Fruit fly (Drosophila melanogaster) whole organism, embryonic: Measurements from ENCODE around the gene Ac76E.

Source experiments
- Ada2b ChIP-seq: fragments of 200-800 bp; sonication (Bioruptor generic); IDR thresholded peaks from 2 replicates; pipeline ENCODE4 v1.3.6; 2022; ENCODE audit warnings: missing biosample characterization, missing genetic modification characterization
- Bgb ChIP-seq: fragments of 200-800 bp; sonication (Bioruptor generic); IDR thresholded peaks from 2 replicates; pipeline ENCODE4 v1.3.6; 2022; ENCODE audit warnings: missing biosample characterization, missing genetic modification characterization; ENCODE audit not compliant: partially characterized antibody
- CG11085 ChIP-seq: fragments of 200-800 bp; sonication (Bioruptor generic); IDR thresholded peaks from 2 replicates; pipeline ENCODE4 v1.3.6; 2022; ENCODE audit warnings: missing biosample characterization, missing genetic modification characterization
- CG14014 ChIP-seq: fragments of 200-800 bp; sonication (Bioruptor generic); IDR thresholded peaks from 2 replicates; pipeline ENCODE4 v1.3.6; 2022; ENCODE audit warnings: missing biosample characterization, missing genetic modification characterization
- CG15601 ChIP-seq: fragments of 200-800 bp; sonication (Bioruptor generic); optimal IDR thresholded peaks from 3 replicates; lab custom pipeline; 2019; ENCODE audit warnings: missing biosample characterization, mild to moderate bottlenecking, missing genetic modification characterization, moderate library complexity
- CG17359 ChIP-seq: fragments of 200-800 bp; sonication (Bioruptor generic); optimal IDR thresholded peaks from 3 replicates; lab custom pipeline; 2018; ENCODE audit warnings: missing biosample characterization, mild to moderate bottlenecking, missing genetic modification characterization, moderate library complexity
- CG1792 ChIP-seq: fragments of 200-800 bp; sonication (Bioruptor generic); optimal IDR thresholded peaks from 2 replicates; lab custom pipeline; 2016; ENCODE audit warnings: missing biosample characterization, missing genetic modification characterization
- CG4424 ChIP-seq: fragments of 200-800 bp; sonication (Bioruptor generic); optimal IDR thresholded peaks from 3 replicates; lab custom pipeline; 2016; ENCODE audit warnings: missing biosample characterization, missing genetic modification characterization
- CG4617 ChIP-seq: fragments of 200-800 bp; sonication (Bioruptor generic); optimal IDR thresholded peaks from 3 replicates; lab custom pipeline; 2016; ENCODE audit warnings: missing biosample characterization, missing genetic modification characterization, borderline replicate concordance
- CG5180 ChIP-seq: fragments of 200-800 bp; sonication (Bioruptor generic); optimal IDR thresholded peaks from 3 replicates; lab custom pipeline; 2017; ENCODE audit warnings: missing biosample characterization, missing genetic modification characterization, mild to moderate bottlenecking, moderate library complexity, missing genetic modification reagents
- CG6813 ChIP-seq: fragments of 200-800 bp; sonication (Bioruptor generic); optimal IDR thresholded peaks from 2 replicates; lab custom pipeline; 2017; ENCODE audit warnings: missing biosample characterization, missing genetic modification characterization, mild to moderate bottlenecking, moderate library complexity, missing genetic modification reagents
- CG7556 ChIP-seq: fragments of 200-800 bp; sonication (Bioruptor generic); optimal IDR thresholded peaks from 2 replicates; lab custom pipeline; 2017; ENCODE audit warnings: missing biosample characterization, mild to moderate bottlenecking, missing genetic modification characterization
- CG8765 ChIP-seq: fragments of 200-800 bp; sonication (Bioruptor generic); IDR thresholded peaks from 2 replicates; pipeline ENCODE4 v1.3.6; 2022; ENCODE audit warnings: missing biosample characterization, missing genetic modification characterization
- CG9727 ChIP-seq: fragments of 200-800 bp; sonication (Bioruptor generic); optimal IDR thresholded peaks from 3 replicates; lab custom pipeline; 2017; ENCODE audit warnings: missing biosample characterization, mild to moderate bottlenecking, missing genetic modification characterization
- Chrac-16 ChIP-seq: fragments of 200-800 bp; sonication (Bioruptor generic); optimal IDR thresholded peaks from 3 replicates; lab custom pipeline; 2016; ENCODE audit warnings: missing biosample characterization, missing genetic modification characterization
- CrebB ChIP-seq: fragments of 200-800 bp; sonication (Bioruptor generic); optimal IDR thresholded peaks from 3 replicates; lab custom pipeline; 2018; ENCODE audit warnings: missing biosample characterization, mild to moderate bottlenecking, missing genetic modification characterization
- D ChIP-seq, 2 experiments: fragments of 200-800 bp in 1 of 2; fragments of >200 bp in 1 of 2; sonication (Bioruptor generic) in 1 of 2; optimal IDR thresholded peaks; 2 replicates in 1 of 2; 3 replicates in 1 of 2; lab custom pipeline; 2017; ENCODE audit warnings: mild to moderate bottlenecking in 1 of 2, missing biosample characterization in 1 of 2, missing genetic modification characterization in 1 of 2, missing genetic modification reagents in 1 of 2
- Dbx ChIP-seq: fragments of 200-800 bp; sonication (Bioruptor generic); IDR thresholded peaks from 3 replicates; pipeline ENCODE4 v1.3.6; 2022; ENCODE audit warnings: missing biosample characterization, missing genetic modification characterization
- Deaf1 ChIP-seq: fragments of 200-800 bp; optimal IDR thresholded peaks from 3 replicates; lab custom pipeline; 2019; ENCODE audit warnings: missing biosample characterization, mild to moderate bottlenecking, missing genetic modification characterization, moderate library complexity
- Dek ChIP-seq: fragments of 200-800 bp; sonication (Bioruptor generic); optimal IDR thresholded peaks from 3 replicates; lab custom pipeline; 2019; ENCODE audit warnings: missing biosample characterization, mild to moderate bottlenecking, missing genetic modification characterization, moderate library complexity
- Fer3 ChIP-seq: fragments of 200-800 bp; sonication (Bioruptor generic); optimal IDR thresholded peaks from 2 replicates; lab custom pipeline; 2018; ENCODE audit warnings: missing biosample characterization, mild to moderate bottlenecking, missing genetic modification characterization, moderate library complexity
- Hmr ChIP-seq: fragments of 200-800 bp; sonication (Bioruptor generic); optimal IDR thresholded peaks from 3 replicates; lab custom pipeline; 2017; ENCODE audit warnings: mild to moderate bottlenecking, missing biosample characterization, missing genetic modification reagents, missing genetic modification characterization
- Jarid2 ChIP-seq: fragments of 200-800 bp; sonication (Bioruptor generic); optimal IDR thresholded peaks from 3 replicates; lab custom pipeline; 2017; ENCODE audit warnings: mild to moderate bottlenecking, missing biosample characterization, missing genetic modification reagents, missing genetic modification characterization
- Med ChIP-seq: fragments of 200-800 bp; sonication (Bioruptor generic); peaks from one replicate; lab custom pipeline; 2016; ENCODE audit warnings: missing biosample characterization, missing genetic modification characterization, mild to moderate bottlenecking, inconsistent platforms, moderate library complexity
- Pdp1 ChIP-seq, 2 experiments: fragments of 200-800 bp; sonication (Bioruptor generic); optimal IDR thresholded peaks; 3 replicates each; lab custom pipeline; 2016; ENCODE audit warnings: missing biosample characterization in 2 of 2, missing genetic modification characterization in 2 of 2, mild to moderate bottlenecking in 1 of 2, moderate library complexity in 1 of 2
- Rfx ChIP-seq: fragments of 200-800 bp; sonication (Bioruptor generic); IDR thresholded peaks from 2 replicates; pipeline ENCODE4 v1.3.6; 2022; ENCODE audit warnings: missing biosample characterization, missing genetic modification characterization
- Sox102F ChIP-seq: fragments of 200-800 bp; sonication (Bioruptor generic); optimal IDR thresholded peaks from 2 replicates; lab custom pipeline; 2018; ENCODE audit warnings: missing biosample characterization, mild to moderate bottlenecking, missing genetic modification characterization, moderate library complexity
- Ssrp ChIP-seq: fragments of 200-800 bp; sonication (Bioruptor generic); optimal IDR thresholded peaks from 2 replicates; lab custom pipeline; 2018; ENCODE audit warnings: missing biosample characterization, mild to moderate bottlenecking, missing genetic modification characterization, moderate library complexity
- az2 ChIP-seq: fragments of 200-800 bp; sonication (Bioruptor generic); optimal IDR thresholded peaks from 3 replicates; lab custom pipeline; 2016; ENCODE audit warnings: missing biosample characterization, missing genetic modification characterization
- bbx ChIP-seq: fragments of 200-800 bp; sonication (Bioruptor generic); IDR thresholded peaks from 2 replicates; pipeline ENCODE4 v1.3.6; 2022; ENCODE audit warnings: missing biosample characterization, missing genetic modification characterization; ENCODE audit not compliant: partially characterized antibody
- bcd ChIP-seq: fragments of 200-800 bp; sonication (Bioruptor generic); optimal IDR thresholded peaks from 2 replicates; lab custom pipeline; 2017; ENCODE audit warnings: missing biosample characterization, mild to moderate bottlenecking, missing genetic modification characterization
- cato ChIP-seq: fragments of 200-800 bp; sonication (Bioruptor generic); optimal IDR thresholded peaks from 2 replicates; lab custom pipeline; 2016; ENCODE audit warnings: missing biosample characterization, missing genetic modification characterization, borderline replicate concordance
- cg ChIP-seq: fragments of 200-800 bp; sonication (Bioruptor generic); optimal IDR thresholded peaks from 3 replicates; lab custom pipeline; 2019; ENCODE audit warnings: missing biosample characterization, mild to moderate bottlenecking, missing genetic modification characterization, moderate library complexity
- chm ChIP-seq: fragments of 200-800 bp; sonication (Bioruptor generic); IDR thresholded peaks from 2 replicates; pipeline ENCODE4 v1.3.6; 2022; ENCODE audit warnings: missing biosample characterization, missing genetic modification characterization
- dati ChIP-seq: fragments of 200-800 bp; sonication (Bioruptor generic); IDR thresholded peaks from 2 replicates; pipeline ENCODE4 v1.3.6; 2022; ENCODE audit warnings: missing biosample characterization, missing genetic modification characterization
- eve ChIP-seq, 2 experiments: fragments of >200 bp; optimal IDR thresholded peaks; 2 replicates each; lab custom pipeline; 2017; ENCODE audit warnings: missing biosample characterization in 2 of 2, missing genetic modification characterization in 2 of 2
- fru ChIP-seq: fragments of >200 bp; optimal IDR thresholded peaks from 2 replicates; lab custom pipeline; 2017
- gsb-n ChIP-seq: fragments of 200-800 bp; sonication (Bioruptor generic); optimal IDR thresholded peaks from 3 replicates; lab custom pipeline; 2018; ENCODE audit warnings: missing biosample characterization, mild to moderate bottlenecking, missing genetic modification characterization
- hkb ChIP-seq, 2 experiments: fragments of 200-800 bp in 1 of 2; fragments of >200 bp in 1 of 2; sonication (Bioruptor generic) in 1 of 2; IDR thresholded peaks in 1 of 2; optimal IDR thresholded peaks in 1 of 2; 2 replicates each; pipeline versions ENCODE4 v1.3.6 to Lab custom; 2017 to 2022; ENCODE audit warnings: missing biosample characterization in 1 of 2, missing genetic modification characterization in 1 of 2
- mirr ChIP-seq: fragments of 200-800 bp; sonication (Bioruptor generic); optimal IDR thresholded peaks from 3 replicates; lab custom pipeline; 2018; ENCODE audit warnings: missing biosample characterization, mild to moderate bottlenecking, missing genetic modification characterization
- nerfin-2 ChIP-seq: fragments of 200-800 bp; sonication (Bioruptor generic); IDR thresholded peaks from 2 replicates; pipeline ENCODE4 v1.3.6; 2022; ENCODE audit warnings: missing biosample characterization, missing genetic modification characterization; ENCODE audit not compliant: partially characterized antibody
- odd ChIP-seq: fragments of 200-800 bp; sonication (Bioruptor generic); optimal IDR thresholded peaks from 2 replicates; lab custom pipeline; 2017; ENCODE audit warnings: missing biosample characterization, mild to moderate bottlenecking, missing genetic modification characterization
- pho ChIP-seq: fragments of 200-800 bp; sonication (Bioruptor generic); optimal IDR thresholded peaks from 2 replicates; lab custom pipeline; 2016; ENCODE audit warnings: missing biosample characterization, missing genetic modification characterization
- pum ChIP-seq: fragments of 200-800 bp; sonication (Bioruptor generic); optimal IDR thresholded peaks from 2 replicates; lab custom pipeline; 2016; ENCODE audit warnings: missing biosample characterization, missing genetic modification characterization
- vnd ChIP-seq: fragments of 200-800 bp; sonication (Bioruptor generic); IDR thresholded peaks from 3 replicates; pipeline ENCODE4 v1.3.6; 2022; ENCODE audit warnings: missing biosample characterization, missing genetic modification characterization; ENCODE audit not compliant: partially characterized antibody
- z ChIP-seq: fragments of 200-800 bp; sonication (Bioruptor generic); IDR thresholded peaks from 3 replicates; pipeline ENCODE4 v1.3.6; 2022; ENCODE audit warnings: missing biosample characterization, missing genetic modification characterization
- zfh1 ChIP-seq: fragments of 200-800 bp; sonication (Bioruptor generic); IDR thresholded peaks from 3 replicates; pipeline ENCODE4 v1.3.6; 2022; ENCODE audit warnings: missing biosample characterization, missing genetic modification characterization

Gene Ac76E

DNA sequence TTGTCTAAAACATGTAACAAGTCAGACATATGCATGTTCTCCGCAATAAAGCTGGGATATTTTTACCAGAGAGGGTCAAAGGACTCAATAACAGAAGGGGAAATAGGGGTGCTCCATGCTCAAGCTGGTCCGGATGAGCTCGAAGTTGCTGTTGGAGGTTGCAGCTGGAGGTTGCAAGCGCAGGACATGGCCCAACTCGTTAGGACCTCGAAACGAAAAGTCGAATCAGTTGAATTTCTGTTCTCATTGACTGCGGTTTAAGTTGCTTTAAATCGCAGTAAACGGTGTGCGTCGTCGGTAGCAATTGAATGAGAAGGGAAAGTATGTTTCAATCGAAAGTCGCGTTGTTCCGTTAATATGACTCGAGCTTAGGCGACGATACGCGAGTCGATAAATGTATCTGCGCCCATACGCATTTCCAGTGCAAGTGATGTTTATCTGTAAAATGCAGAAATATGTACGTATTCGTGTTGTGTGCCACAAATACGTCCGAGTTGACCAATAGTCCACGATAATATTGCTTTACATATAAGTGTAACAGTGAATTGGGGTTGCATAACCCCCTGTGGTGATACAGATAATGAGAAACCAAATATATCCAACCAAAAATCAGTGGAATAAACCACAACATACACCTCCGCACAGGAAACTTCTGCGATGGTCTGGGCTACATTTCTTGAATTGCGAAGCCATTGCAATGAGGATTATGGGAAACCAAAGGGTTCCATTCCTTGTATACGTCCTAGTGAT, 66.1 kb downstream of the Ac76E start, which contains the start of gene kug:
kug (plus strand) TSS at position 269 of the 750 bp plus-strand sequence.
- TF ChIP-seq pum (GFP tag; lab: Kevin White, UChicago), result no peak
- no peak for TF ChIP-seq CG17359 (tag; lab: Kevin White, UChicago)
- no peak for TF ChIP-seq chm (GFP tag; lab: Robert Waterston, UW)
- no peak for TF ChIP-seq CG14014
- TF ChIP-seq bbx, result 0 out of 2 replicates have a peak, but pooled peaks have one; percentile 31
- no peak for TF ChIP-seq az2
- TF ChIP-seq Jarid2 (GFP tag; lab: Kevin White, UChicago), result peak; percentile 24
- TF ChIP-seq CG6813 (GFP tag; lab: Kevin White, UChicago), result peak; percentile 6
- 0 out of 3 replicates have a peak, but pooled peaks have one; percentile 3 for TF ChIP-seq zfh1 (GFP tag; lab: Robert Waterston, UW)
- no peak for TF ChIP-seq Hmr
- TF ChIP-seq CG8765, result no peak
- TF ChIP-seq CG15601 (tag; lab: Kevin White, UChicago), result peak; percentile 96
- 0 out of 2 replicates have a peak, but pooled peaks have one; percentile 39 for TF ChIP-seq nerfin-2 (GFP tag; lab: Robert Waterston, UW)
- TF ChIP-seq Dek, result no peak
- TF ChIP-seq eve (GFP tag; optimal IDR thresholded peaks at IDR 0.05; lab: Kevin White, UChicago), result peak in 1 of 2 experiments; percentile 69
- TF ChIP-seq mirr (GFP tag; lab: Kevin White, UChicago), result peak; percentile 1
- peak; percentile 59 for TF ChIP-seq Med (GFP tag; lab: Kevin White, UChicago)
- no peak for TF ChIP-seq CrebB (tag; lab: Kevin White, UChicago)
- TF ChIP-seq bcd (GFP tag; lab: Kevin White, UChicago), result no peak
- TF ChIP-seq Pdp1 (GFP tag; optimal IDR thresholded peaks at IDR 0.05; lab: Kevin White, UChicago), result peak in 1 of 2 experiments; percentile 46
- no peak for TF ChIP-seq odd (GFP tag; lab: Kevin White, UChicago)
- TF ChIP-seq gsb-n (tag; lab: Kevin White, UChicago), result no peak
- peak; percentile 46 for TF ChIP-seq D (optimal IDR thresholded peaks at IDR 0.05; lab: Kevin White, UChicago)
- TF ChIP-seq D (GFP tag; optimal IDR thresholded peaks at IDR 0.05; lab: Kevin White, UChicago), result no peak
- no peak for TF ChIP-seq cato (GFP tag; lab: Kevin White, UChicago)
- no peak for TF ChIP-seq CG1792
- TF ChIP-seq pho (GFP tag; lab: Kevin White, UChicago), result no peak
- no peak for TF ChIP-seq dati (GFP tag; lab: Robert Waterston, UW)
- no peak for TF ChIP-seq Sox102F (GFP tag; lab: Kevin White, UChicago)
- TF ChIP-seq CG11085 (GFP tag; lab: Robert Waterston, UW), result no peak
- TF ChIP-seq Chrac-16 (GFP tag; lab: Kevin White, UChicago), result no peak
- TF ChIP-seq CG5180 (GFP tag; lab: Kevin White, UChicago), result peak; percentile 98
- TF ChIP-seq Rfx (GFP tag; lab: Robert Waterston, UW), result no peak
- no peak for TF ChIP-seq CG4617
- no peak for TF ChIP-seq Ssrp (tag; lab: Kevin White, UChicago)
- TF ChIP-seq CG9727 (GFP tag; lab: Kevin White, UChicago), result no peak
- TF ChIP-seq Dbx (GFP tag; lab: Robert Waterston, UW), result no peak
- 0 out of 3 replicates have a peak, but pooled peaks have one; percentile 33 for TF ChIP-seq z (GFP tag; lab: Robert Waterston, UW)
- TF ChIP-seq Ada2b (GFP tag; lab: Robert Waterston, UW), result no peak
- TF ChIP-seq cg (GFP tag; lab: Kevin White, UChicago), result no peak
- TF ChIP-seq fru (lab: Kevin White, UChicago), result no peak
- no peak for TF ChIP-seq hkb (optimal IDR thresholded peaks at IDR 0.05; lab: Kevin White, UChicago)
- 0 out of 2 replicates have a peak, but pooled peaks have one; percentile 5 for TF ChIP-seq hkb (GFP tag; IDR thresholded peaks at IDR 0.05; lab: Robert Waterston, UW)
- peak; percentile 19; the same call in 1 of the 2 replicates for TF ChIP-seq Bgb (GFP tag; lab: Robert Waterston, UW)
- no peak for TF ChIP-seq CG4424 (GFP tag; lab: Kevin White, UChicago)
- 0 out of 3 replicates have a peak, but pooled peaks have one; percentile 18 for TF ChIP-seq vnd (GFP tag; lab: Robert Waterston, UW)
- TF ChIP-seq Fer3 (tag; lab: Kevin White, UChicago), result no peak
- TF ChIP-seq CG7556 (GFP tag; lab: Kevin White, UChicago), result no peak
- no peak for TF ChIP-seq Deaf1 (tag; lab: Kevin White, UChicago)
